Worm (Caenorhabditis elegans): Measurements from ENCODE around the gene Y70C5A.3.

DNA sequence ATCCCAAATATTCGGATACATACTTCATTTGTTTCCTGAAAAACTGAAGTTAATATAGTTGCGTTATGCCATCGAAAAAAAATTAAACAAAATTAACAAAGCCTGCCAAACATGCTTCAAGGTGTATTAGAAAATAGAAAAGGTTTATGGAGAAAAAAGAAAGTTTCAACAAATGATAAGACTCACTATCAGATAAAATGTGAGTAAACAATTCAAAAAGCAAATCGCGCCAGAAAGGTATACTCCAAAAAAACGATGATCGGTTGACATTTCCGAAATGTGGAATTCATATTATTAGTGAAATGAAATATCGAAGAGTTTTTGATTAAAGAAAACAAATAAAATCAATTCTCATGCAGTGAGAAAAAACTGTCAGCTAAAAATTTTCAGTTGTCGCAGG lies at the start of gene Y70C5A.3:
- TF ChIP-seq zip-4 (GFP tag; optimal IDR thresholded peaks at IDR 0.05) (no peak), nhr-77 (tag; optimal IDR thresholded peaks at IDR 0.05) (no peak), mdl-1 (tag; optimal IDR thresholded peaks at IDR 0.05) (no peak), zag-1 (tag; optimal IDR thresholded peaks at IDR 0.05) (no peak), nhr-237 (tag; optimal IDR thresholded peaks at IDR 0.05) (no peak), nhr-11 (tag; optimal IDR thresholded peaks at IDR 0.05) (no peak), elt-2 (tag; optimal IDR thresholded peaks at IDR 0.05) (peak; percentile 1), ceh-82 (tag; optimal IDR thresholded peaks at IDR 0.05) (no peak), nhr-90 (tag; optimal IDR thresholded peaks at IDR 0.05; ENCODE audit: poor library complexity) (no peak), ama-1 (optimal IDR thresholded peaks at IDR 0.05) (no peak), nhr-28 (tag; optimal IDR thresholded peaks at IDR 0.05) (no peak), nhr-47 (tag; optimal IDR thresholded peaks at IDR 0.05) (no peak), tbx-2 (tag; optimal IDR thresholded peaks at IDR 0.05) (no peak)

All from whole organism, L1 larva.